Fruit fly (Drosophila melanogaster): Measurements from ENCODE around the gene CG31131.

CG31131 gene

dm6 chr3R:27953890-27954289 lies 9.1 kb downstream of the CG31131 start, which contains the start of gene CG4951:
Gene CG4951, minus strand, starts transcription at chr3R:27954112.
- TF ChIP-seq CG34406 (GFP tag; optimal IDR thresholded peaks at IDR 0.05) (no peak), topi (GFP tag; optimal IDR thresholded peaks at IDR 0.05) (no peak), Sox102F (GFP tag; optimal IDR thresholded peaks at IDR 0.05) (no peak), Sox14 (GFP tag; optimal IDR thresholded peaks at IDR 0.05) (no peak), Eip93F (GFP tag; optimal IDR thresholded peaks at IDR 0.05) (no peak), CG16779 (tag; optimal IDR thresholded peaks at IDR 0.05) (no peak), CG6854 (GFP tag; optimal IDR thresholded peaks at IDR 0.05) (no peak), CG1621 (tag; optimal IDR thresholded peaks at IDR 0.05) (no peak), cyc (GFP tag; optimal IDR thresholded peaks at IDR 0.05) (no peak), Gug (GFP tag; IDR thresholded peaks at IDR 0.05) (no peak), Hr4 (GFP tag; optimal IDR thresholded peaks at IDR 0.05) (no peak), CG3919 (GFP tag; optimal IDR thresholded peaks at IDR 0.05) (no peak), CG31627 (GFP tag; optimal IDR thresholded peaks at IDR 0.05) (no peak), spab (GFP tag; optimal IDR thresholded peaks at IDR 0.05) (no peak), esn (GFP tag; optimal IDR thresholded peaks at IDR 0.05) (no peak), CG11902 (GFP tag; optimal IDR thresholded peaks at IDR 0.05) (no peak), Eip75B (GFP tag; optimal IDR thresholded peaks at IDR 0.05) (no peak), lz (GFP tag; optimal IDR thresholded peaks at IDR 0.05) (no peak), CG11762 (GFP tag; optimal IDR thresholded peaks at IDR 0.05; ENCODE audit: insufficient read depth) (no peak)

- no peak for TF ChIP-seq CG6276 (GFP tag; optimal IDR thresholded peaks at IDR 0.05)
- peak; percentile 9 for TF ChIP-seq cyc (GFP tag; optimal IDR thresholded peaks at IDR 0.05)
- peak; percentile 71 for TF ChIP-seq CG8632 (GFP tag; optimal IDR thresholded peaks at IDR 0.05)
- TF ChIP-seq Gug (GFP tag; IDR thresholded peaks at IDR 0.05) = peak; percentile 46
- no peak for TF ChIP-seq Hr38 (GFP tag; optimal IDR thresholded peaks at IDR 0.05)
- TF ChIP-seq ss (GFP tag; optimal IDR thresholded peaks at IDR 0.05) = no peak
- TF ChIP-seq CG6854 (GFP tag; optimal IDR thresholded peaks at IDR 0.05) = peak; percentile 26
- TF ChIP-seq Ets96B (tag; optimal IDR thresholded peaks at IDR 0.05) = peak; percentile 51
- no peak for TF ChIP-seq CG3919 (GFP tag; optimal IDR thresholded peaks at IDR 0.05)
- TF ChIP-seq CG16779 (tag; optimal IDR thresholded peaks at IDR 0.05) = no peak
- TF ChIP-seq CG34406 (GFP tag; optimal IDR thresholded peaks at IDR 0.05) = peak; percentile 61
- peak; percentile 29 for TF ChIP-seq dsx (GFP tag; optimal IDR thresholded peaks at IDR 0.05; ENCODE audit: poor library complexity, severe bottlenecking)
- TF ChIP-seq salr (GFP tag; optimal IDR thresholded peaks at IDR 0.05) = peak in 1 of 2 experiments; percentile 35
- no peak for TF ChIP-seq Ets21C (GFP tag; optimal IDR thresholded peaks at IDR 0.05)
- peak; percentile 25 for TF ChIP-seq fd59A (GFP tag; optimal IDR thresholded peaks at IDR 0.05)
- peak; percentile 74 for TF ChIP-seq esn (GFP tag; optimal IDR thresholded peaks at IDR 0.05)
- TF ChIP-seq Hr39 (GFP tag; optimal IDR thresholded peaks at IDR 0.05) = no peak
- peak; percentile 49; the same call in 1 of the 2 replicates for TF ChIP-seq CG11294 (GFP tag; IDR thresholded peaks at IDR 0.05)
- peak; percentile 79 for TF ChIP-seq svp (GFP tag)
- peak; percentile 64; the same call in 2 of the 3 replicates for TF ChIP-seq CG8119 (GFP tag; IDR thresholded peaks at IDR 0.05)
- TF ChIP-seq net (GFP tag; optimal IDR thresholded peaks at IDR 0.05) = peak; percentile 66
- TF ChIP-seq achi (GFP tag; optimal IDR thresholded peaks at IDR 0.05) = no peak
- no peak for TF ChIP-seq CG10631 (GFP tag; optimal IDR thresholded peaks at IDR 0.05)
- TF ChIP-seq CG31627 (GFP tag; optimal IDR thresholded peaks at IDR 0.05) = peak; percentile 73
- peak; percentile 71 for TF ChIP-seq CG3032 (tag; optimal IDR thresholded peaks at IDR 0.05)
- no peak for TF ChIP-seq fd85E (GFP tag; optimal IDR thresholded peaks at IDR 0.05)
- peak; percentile 20 for TF ChIP-seq Eip75B (GFP tag; optimal IDR thresholded peaks at IDR 0.05)
- TF ChIP-seq CG11902 (GFP tag; optimal IDR thresholded peaks at IDR 0.05) = no peak
- peak; percentile 47 for TF ChIP-seq Sox15 (GFP tag; optimal IDR thresholded peaks at IDR 0.05)
- TF ChIP-seq CG4318 (GFP tag; optimal IDR thresholded peaks at IDR 0.05) = no peak
- TF ChIP-seq topi (GFP tag; optimal IDR thresholded peaks at IDR 0.05) = no peak
- peak; percentile 49 for TF ChIP-seq CG6792 (GFP tag; optimal IDR thresholded peaks at IDR 0.05)
- no peak for TF ChIP-seq CG11762 (GFP tag; optimal IDR thresholded peaks at IDR 0.05; ENCODE audit: insufficient read depth)
- TF ChIP-seq acj6 (GFP tag; optimal IDR thresholded peaks at IDR 0.05) = no peak
- no peak for TF ChIP-seq dac (GFP tag; optimal IDR thresholded peaks at IDR 0.05)
- peak; percentile 90 for TF ChIP-seq Eip78C (GFP tag)
- TF ChIP-seq Sox14 (GFP tag; optimal IDR thresholded peaks at IDR 0.05) = peak; percentile 46
- TF ChIP-seq pdm3 (GFP tag; optimal IDR thresholded peaks at IDR 0.05) = no peak
- TF ChIP-seq Lpt (GFP tag; optimal IDR thresholded peaks at IDR 0.05) = peak; percentile 16
- TF ChIP-seq Eip93F (GFP tag; optimal IDR thresholded peaks at IDR 0.05) = no peak
- peak; percentile 61 for TF ChIP-seq lz (GFP tag; optimal IDR thresholded peaks at IDR 0.05)
- TF ChIP-seq Blimp-1 (GFP tag; optimal IDR thresholded peaks at IDR 0.05) = no peak
- TF ChIP-seq Smox (GFP tag; optimal IDR thresholded peaks at IDR 0.05) = no peak
- no peak for TF ChIP-seq CG8319 (GFP tag; optimal IDR thresholded peaks at IDR 0.05)
Observed at dm6 chr3R:27948421-27948906, 14.6 kb downstream of the CG31131 start, which contains the start of gene Gp93. Gene Gp93, plus strand, starts transcription at chr3R:27948711.

All from whole organism, prepupa.